Fruit fly (Drosophila melanogaster): ENCODE results near the gene ND-MNLL.

DNA sequence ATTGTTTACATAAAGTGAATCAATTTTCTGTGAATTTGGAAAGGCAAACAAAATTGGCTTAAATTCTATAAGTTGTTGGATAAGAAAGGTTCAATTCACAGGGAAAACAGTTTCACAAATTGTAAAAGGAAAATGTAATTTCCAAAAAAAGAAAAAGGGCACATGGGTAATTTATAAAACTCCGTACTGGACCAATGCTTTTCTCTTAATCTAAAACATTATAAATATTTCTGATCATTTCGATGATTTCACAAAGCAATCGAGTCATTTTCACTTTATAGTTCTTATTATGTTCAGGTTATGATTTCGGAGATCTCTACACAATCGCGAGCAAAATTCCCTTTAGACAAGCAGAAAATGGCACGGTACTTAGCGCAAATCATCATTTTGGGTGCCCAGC is 35.7 kb downstream of the ND-MNLL start, which contains the start of gene CG1409:
- TF ChIP-seq CTCF (optimal IDR thresholded peaks at IDR 0.05) (no peak), CG8478 (optimal IDR thresholded peaks at IDR 0.05) (no peak)
